Worm (Caenorhabditis elegans) whole organism, early embryonic: ENCODE measurements around the gene Y37E11B.5.

Experiments
- B0310.2 ChIP-seq: sonication (generic microtip); optimal IDR thresholded peaks from 2 replicates; lab custom pipeline; 2016; ENCODE audit warnings: mild to moderate bottlenecking, missing genetic modification characterization, missing compliant biosample characterization
- F13C5.2 ChIP-seq: sonication (generic microtip); optimal IDR thresholded peaks from 2 replicates; lab custom pipeline; 2017; ENCODE audit warnings: mild to moderate bottlenecking, missing genetic modification characterization, inconsistent platforms, missing compliant biosample characterization
- aly-1 ChIP-seq: sonication (generic microtip); optimal IDR thresholded peaks from 2 replicates; lab custom pipeline; 2016; ENCODE audit warnings: missing genetic modification characterization, missing compliant biosample characterization
- ama-1 ChIP-seq: fragments of 150-350 bp; optimal IDR thresholded peaks from 2 replicates; lab custom pipeline; 2014
- ceh-13 ChIP-seq: fragments of 200-800 bp; sonication (Bioruptor generic); optimal IDR thresholded peaks from 2 replicates; lab custom pipeline; 2018; ENCODE audit warnings: mild to moderate bottlenecking, missing genetic modification characterization, missing compliant biosample characterization
- ceh-36 ChIP-seq: sonication (generic microtip); optimal IDR thresholded peaks from 2 replicates; lab custom pipeline; 2016; ENCODE audit warnings: missing genetic modification characterization, inconsistent platforms, missing compliant biosample characterization
- ets-7 ChIP-seq: sonication (generic microtip); optimal IDR thresholded peaks from 2 replicates; lab custom pipeline; 2016; ENCODE audit warnings: missing genotype, missing genetic modification characterization, missing compliant biosample characterization
- flt-1 ChIP-seq: fragments of 200-800 bp; sonication (Bioruptor generic); IDR thresholded peaks from 2 replicates; pipeline ENCODE4 v1.3.6; 2022; ENCODE audit warnings: missing genetic modification characterization, missing compliant biosample characterization
- hmbx-1 ChIP-seq: sonication (generic microtip); optimal IDR thresholded peaks from 2 replicates; lab custom pipeline; 2016; ENCODE audit warnings: mild to moderate bottlenecking, missing genetic modification characterization, missing compliant biosample characterization
- hmg-4 ChIP-seq: fragments of 200-800 bp; sonication (Bioruptor generic); optimal IDR thresholded peaks from 2 replicates; lab custom pipeline; 2018; ENCODE audit warnings: mild to moderate bottlenecking, missing genetic modification characterization, missing compliant biosample characterization
- hnd-1 ChIP-seq: sonication (generic microtip); optimal IDR thresholded peaks from 2 replicates; lab custom pipeline; 2016; ENCODE audit warnings: missing genetic modification characterization, missing compliant biosample characterization
- pes-1 ChIP-seq: fragments of 200-800 bp; sonication (Bioruptor generic); IDR thresholded peaks from 2 replicates; pipeline ENCODE4 v1.3.6; 2022; ENCODE audit warnings: missing genetic modification reagents, missing genetic modification characterization, missing compliant biosample characterization
- scrt-1 ChIP-seq: fragments of 200-800 bp; sonication (Bioruptor generic); IDR thresholded peaks from 2 replicates; pipeline ENCODE4 v1.3.6; 2022; ENCODE audit warnings: missing genetic modification characterization, missing compliant biosample characterization
- sea-1 ChIP-seq: fragments of 200-800 bp; sonication (Bioruptor generic); conservative IDR thresholded peaks from 2 replicates; pipeline ENCODE4 v1.3.6; 2022; ENCODE audit warnings: missing genetic modification characterization, missing compliant biosample characterization
- tbx-11 ChIP-seq: fragments of 200-800 bp; sonication (Bioruptor generic); IDR thresholded peaks from 2 replicates; pipeline ENCODE4 v1.3.6; 2022; ENCODE audit warnings: missing genetic modification characterization, missing compliant biosample characterization
- tbx-37 ChIP-seq: fragments of 200-800 bp; sonication (Bioruptor generic); conservative IDR thresholded peaks from 2 replicates; pipeline ENCODE4 v1.3.6; 2022; ENCODE audit warnings: missing genetic modification reagents, missing genetic modification characterization, missing compliant biosample characterization
- tra-4 ChIP-seq: sonication (generic microtip); optimal IDR thresholded peaks from 2 replicates; lab custom pipeline; 2017; ENCODE audit warnings: missing genetic modification characterization, missing compliant biosample characterization

The Y37E11B.5 gene

ce11 chrIV:3636528-3637129 is 38.3 kb upstream of the Y37E11B.5 start, which contains the start of gene madf-9:
madf-9 (plus strand) TSS chrIV:3637079.
- 0 out of 2 replicates have a peak, but pooled peaks have one; percentile 21 for TF ChIP-seq tbx-11 (GFP tag; lab: Robert Waterston, UW)
- TF ChIP-seq flt-1 (GFP tag; lab: Robert Waterston, UW), result no peak
- no peak for TF ChIP-seq ceh-36
- peak; percentile 30 for TF ChIP-seq F13C5.2 (tag; lab: Kevin White, UChicago)

ce11 chrIV:3633254-3633653 is 34.9 kb upstream of the Y37E11B.5 start, which contains the start of gene ZC416.2:
ZC416.2 (plus strand) TSS chrIV:3633619.
- TF ChIP-seq F13C5.2 (tag; lab: Kevin White, UChicago) (no peak), ceh-36 (no peak), sea-1 (GFP tag; lab: Robert Waterston, UW) (no peak)

- TF ChIP-seq F13C5.2 (tag; lab: Kevin White, UChicago) (no peak), aly-1 (tag; lab: Kevin White, UChicago) (no peak), tbx-37 (no peak), hnd-1 (tag; lab: Kevin White, UChicago) (no peak), hmg-4 (no peak), B0310.2 (no peak), ama-1 (lab: Kevin White, UChicago) (no peak), tra-4 (no peak), ceh-13 (no peak), scrt-1 (GFP tag; lab: Robert Waterston, UW) (no peak), pes-1 (no peak), ets-7 (no peak), ceh-36 (no peak), sea-1 (GFP tag; lab: Robert Waterston, UW) (no peak), flt-1 (GFP tag; lab: Robert Waterston, UW) (no peak), hmbx-1 (tag; lab: Kevin White, UChicago) (no peak), tbx-11 (GFP tag; lab: Robert Waterston, UW) (no peak)
Measured at ce11 chrIV:3632475-3632874, 34.1 kb upstream of the Y37E11B.5 start.

ce11 chrIV:3628896-3629641 is 30.7 kb upstream of the Y37E11B.5 start:
- no peak for TF ChIP-seq hnd-1 (tag; lab: Kevin White, UChicago)
- no peak for TF ChIP-seq ama-1 (lab: Kevin White, UChicago)
- no peak for TF ChIP-seq ceh-36
- no peak for TF ChIP-seq tra-4
- TF ChIP-seq B0310.2, result no peak

DNA sequence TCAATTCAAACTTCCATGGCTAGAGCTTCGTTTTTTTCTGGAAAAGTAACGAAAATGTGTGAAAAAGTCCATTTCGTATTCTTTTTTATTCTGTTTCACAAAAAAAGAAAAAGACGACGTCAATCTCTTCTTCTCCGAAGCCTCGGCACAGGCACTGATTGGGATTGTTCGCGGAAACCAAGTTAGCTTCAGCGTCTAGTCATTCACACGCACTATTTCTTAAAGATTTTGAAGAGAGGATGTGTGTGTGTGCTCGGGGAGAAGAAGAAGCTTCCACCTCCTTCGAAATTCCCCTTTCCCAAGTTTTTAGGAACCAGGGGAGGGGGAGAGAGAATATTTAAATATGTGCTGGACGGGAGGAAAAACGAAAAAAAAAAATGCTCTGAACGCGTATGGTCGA is 28.1 kb upstream of the Y37E11B.5 start:
- no peak for TF ChIP-seq ceh-36
- no peak for TF ChIP-seq flt-1 (GFP tag; lab: Robert Waterston, UW)
- no peak for TF ChIP-seq tbx-11 (GFP tag; lab: Robert Waterston, UW)
- no peak for TF ChIP-seq hmg-4
- no peak for TF ChIP-seq hmbx-1 (tag; lab: Kevin White, UChicago)
- TF ChIP-seq tbx-37, result no peak
- TF ChIP-seq sea-1 (GFP tag; lab: Robert Waterston, UW), result no peak
- TF ChIP-seq ama-1 (lab: Kevin White, UChicago), result no peak
- no peak for TF ChIP-seq hnd-1 (tag; lab: Kevin White, UChicago)
- TF ChIP-seq B0310.2, result no peak
- no peak for TF ChIP-seq ets-7
- TF ChIP-seq aly-1 (tag; lab: Kevin White, UChicago), result no peak
- TF ChIP-seq ceh-13, result no peak
- TF ChIP-seq pes-1, result no peak
- TF ChIP-seq F13C5.2 (tag; lab: Kevin White, UChicago), result no peak
- TF ChIP-seq tra-4, result no peak
- TF ChIP-seq scrt-1 (GFP tag; lab: Robert Waterston, UW), result no peak

DNA sequence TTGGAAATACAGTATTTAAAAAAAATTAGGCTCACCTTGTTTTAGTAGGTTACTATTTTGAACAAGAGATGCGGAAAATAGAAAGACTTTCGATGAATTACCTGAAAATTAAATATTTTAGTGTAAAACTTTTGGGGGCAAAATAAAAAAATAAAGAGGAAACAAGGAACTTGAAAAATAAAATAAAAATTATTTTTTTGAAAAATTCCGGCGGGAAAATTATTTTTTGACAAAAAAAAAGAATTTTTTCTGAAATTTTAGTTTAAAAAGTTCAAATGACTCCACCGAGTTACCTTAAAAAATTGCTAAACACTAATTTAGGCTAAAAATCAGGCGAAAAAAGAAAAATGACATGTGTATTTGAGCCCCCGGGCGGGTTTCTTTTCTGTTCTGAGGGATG is 26.2 kb upstream of the Y37E11B.5 start, which contains the start of the genes cha-1 and unc-17:
cha-1 (minus strand) TSS at position 101 of the 400 bp plus-strand sequence.
unc-17 (minus strand) TSS at position 103 of the 400 bp plus-strand sequence.
- no peak for TF ChIP-seq pes-1
- no peak for TF ChIP-seq tbx-37
- no peak for TF ChIP-seq aly-1 (tag; lab: Kevin White, UChicago)
- no peak for TF ChIP-seq hmg-4
- no peak for TF ChIP-seq flt-1 (GFP tag; lab: Robert Waterston, UW)
- TF ChIP-seq ama-1 (lab: Kevin White, UChicago), result no peak
- no peak for TF ChIP-seq hnd-1 (tag; lab: Kevin White, UChicago)
- no peak for TF ChIP-seq ceh-36
- no peak for TF ChIP-seq hmbx-1 (tag; lab: Kevin White, UChicago)
- TF ChIP-seq ceh-13, result no peak
- TF ChIP-seq B0310.2, result no peak
- no peak for TF ChIP-seq tra-4
- no peak for TF ChIP-seq tbx-11 (GFP tag; lab: Robert Waterston, UW)
- no peak for TF ChIP-seq scrt-1 (GFP tag; lab: Robert Waterston, UW)

DNA sequence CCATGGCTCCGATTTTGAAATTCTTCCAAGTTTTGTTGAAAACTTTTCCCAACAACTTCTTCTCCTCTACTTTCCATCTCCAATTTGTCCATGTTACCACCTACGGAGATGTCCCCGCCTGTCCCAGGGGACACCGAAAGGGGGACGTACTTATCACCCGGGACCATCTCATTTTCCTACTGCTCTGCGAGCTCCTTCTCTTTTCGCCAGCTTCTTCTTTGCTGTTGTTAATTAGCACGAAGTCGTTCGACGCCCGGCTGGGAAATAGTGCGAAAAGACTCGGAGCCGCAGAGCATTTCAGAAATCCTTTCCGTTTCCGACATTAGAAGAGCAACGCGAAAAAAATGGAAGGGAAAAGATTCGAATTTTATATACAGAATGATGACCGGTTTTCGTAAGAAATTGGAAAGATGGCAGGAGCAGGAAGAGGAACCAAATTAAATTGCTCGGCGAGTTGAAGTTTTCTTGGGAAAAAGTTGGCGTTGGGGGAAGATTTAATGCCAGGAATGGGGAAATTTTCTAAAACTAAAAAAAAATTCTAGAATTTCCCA is 23.5 kb upstream of the Y37E11B.5 start:
- no peak for TF ChIP-seq tbx-11 (GFP tag; lab: Robert Waterston, UW)
- TF ChIP-seq B0310.2, result no peak
- no peak for TF ChIP-seq hmbx-1 (tag; lab: Kevin White, UChicago)
- TF ChIP-seq ceh-36, result no peak
- TF ChIP-seq ama-1 (lab: Kevin White, UChicago), result no peak
- TF ChIP-seq ets-7, result no peak
- no peak for TF ChIP-seq tbx-37

- TF ChIP-seq scrt-1 (GFP tag; lab: Robert Waterston, UW), result no peak
- TF ChIP-seq F13C5.2 (tag; lab: Kevin White, UChicago), result no peak
- TF ChIP-seq tbx-37, result no peak
- no peak for TF ChIP-seq flt-1 (GFP tag; lab: Robert Waterston, UW)
- TF ChIP-seq tra-4, result no peak
- TF ChIP-seq tbx-11 (GFP tag; lab: Robert Waterston, UW), result no peak
- no peak for TF ChIP-seq hmg-4
- TF ChIP-seq ceh-13, result no peak
- TF ChIP-seq ets-7, result no peak
- TF ChIP-seq B0310.2, result no peak
- TF ChIP-seq hmbx-1 (tag; lab: Kevin White, UChicago), result no peak
- TF ChIP-seq aly-1 (tag; lab: Kevin White, UChicago), result no peak
Measured at ce11 chrIV:3618719-3619118, 20.4 kb upstream of the Y37E11B.5 start.
